Fruit fly (Drosophila melanogaster) whole organism: Measurements from ENCODE around the gene CG33098.

Source experiments
- Dll ChIP-seq: fragments of >200 bp; optimal IDR thresholded peaks from 2 replicates; lab custom pipeline; 2017
- pan ChIP-seq: fragments of >200 bp; optimal IDR thresholded peaks from 2 replicates; lab custom pipeline; 2017
- usp ChIP-seq: fragments of >200 bp; optimal IDR thresholded peaks from 2 replicates; lab custom pipeline; 2017; ENCODE audit warnings: missing biosample characterization, missing genetic modification characterization, mixed read lengths

DNA sequence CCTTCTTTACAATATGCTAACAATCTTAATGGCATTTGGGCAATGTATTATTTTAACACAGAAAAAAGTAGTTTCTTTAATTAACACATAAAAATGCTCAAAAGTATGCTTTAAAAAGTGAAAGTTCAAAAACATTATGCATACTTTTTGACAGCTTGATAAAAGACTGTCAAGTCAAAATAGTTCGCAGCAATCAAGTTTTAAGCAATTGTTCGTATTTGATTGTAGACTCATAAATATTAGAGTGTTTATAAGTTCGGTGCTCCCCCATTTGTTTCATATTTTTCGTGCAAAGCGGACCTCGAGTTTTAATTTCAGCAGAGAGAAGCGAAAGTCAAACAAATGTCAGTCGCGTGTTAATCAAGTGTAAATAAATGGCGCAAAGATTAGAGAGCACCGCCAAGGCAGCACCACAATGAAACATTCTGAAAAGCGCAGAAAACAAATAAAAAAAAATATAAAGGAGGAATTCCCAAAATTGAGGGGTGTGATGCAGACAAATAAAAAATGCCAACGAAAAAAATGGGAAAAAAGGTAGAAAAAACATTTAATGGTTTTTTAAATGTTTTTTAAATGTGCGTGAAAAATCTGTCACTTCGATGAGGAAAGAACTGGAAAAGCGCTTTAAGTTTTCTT, 42.0 kb upstream of the CG33098 start:
- TF ChIP-seq Dll (lab: Kevin White, UChicago) (no peak), usp (no peak), pan (no peak)
